Worm (Caenorhabditis elegans) whole organism, late embryonic: ENCODE measurements around the gene K08E4.2.

Experiments used
- ama-1 ChIP-seq: fragments of 150-350 bp; optimal IDR thresholded peaks from 2 replicates; lab custom pipeline; 2014
- ceh-2 ChIP-seq: sonication (generic microtip); optimal IDR thresholded peaks from 2 replicates; lab custom pipeline; 2016; ENCODE audit warnings: missing genotype, missing genetic modification characterization, missing compliant biosample characterization
- dmd-4 ChIP-seq: sonication (generic microtip); optimal IDR thresholded peaks from 2 replicates; lab custom pipeline; 2016; ENCODE audit warnings: borderline replicate concordance, missing genetic modification characterization, missing compliant biosample characterization
- elt-2 ChIP-seq: sonication (generic microtip); optimal IDR thresholded peaks from 2 replicates; lab custom pipeline; 2016; ENCODE audit warnings: missing genetic modification reagents, missing genetic modification characterization, missing compliant biosample characterization
- fkh-10 ChIP-seq: fragments of 150-350 bp; optimal IDR thresholded peaks from 2 replicates; lab custom pipeline; 2014; ENCODE audit warnings: missing biosample characterization, missing genetic modification reagents, missing genetic modification characterization
- gmeb-2 ChIP-seq: sonication (generic microtip); optimal IDR thresholded peaks from 2 replicates; lab custom pipeline; 2016; ENCODE audit warnings: missing genetic modification characterization, inconsistent platforms, missing compliant biosample characterization
- hlh-15 ChIP-seq: sonication (generic microtip); optimal IDR thresholded peaks from 2 replicates; lab custom pipeline; 2016; ENCODE audit warnings: missing genetic modification characterization, missing compliant biosample characterization
- nfya-1 ChIP-seq: sonication (generic microtip); optimal IDR thresholded peaks from 2 replicates; lab custom pipeline; 2017; ENCODE audit warnings: missing genetic modification characterization, mild to moderate bottlenecking, missing compliant biosample characterization, antibody characterized with exemption, moderate library complexity
- nhr-11 ChIP-seq: fragments of 150-350 bp; optimal IDR thresholded peaks from 2 replicates; lab custom pipeline; 2014; ENCODE audit warnings: missing biosample characterization, missing genetic modification characterization
- pha-4 ChIP-seq: fragments of 150-350 bp; optimal IDR thresholded peaks from 2 replicates; lab custom pipeline; 2018; ENCODE audit warnings: missing biosample characterization, missing genetic modification reagents, missing genetic modification characterization
- tbx-2 ChIP-seq: sonication (generic microtip); optimal IDR thresholded peaks from 2 replicates; lab custom pipeline; 2016; ENCODE audit warnings: missing genetic modification characterization, missing compliant biosample characterization
- unc-55 ChIP-seq: sonication (generic microtip); optimal IDR thresholded peaks from 2 replicates; lab custom pipeline; 2017; ENCODE audit warnings: missing biosample characterization, missing genetic modification reagents, missing genetic modification characterization
- unc-86 ChIP-seq: sonication (generic microtip); optimal IDR thresholded peaks from 2 replicates; lab custom pipeline; 2016; ENCODE audit warnings: missing genetic modification characterization, missing compliant biosample characterization

ce11 chrIV:12088898-12089297 is 32.4 kb upstream of the K08E4.2 start:
- TF ChIP-seq ceh-2 (tag; lab: Kevin White, UChicago) (no peak), ama-1 (lab: Kevin White, UChicago) (peak; percentile 73), pha-4 (no peak), dmd-4 (no peak), unc-86 (tag; lab: Kevin White, UChicago) (no peak), nhr-11 (tag; lab: Kevin White, UChicago) (no peak), gmeb-2 (tag; lab: Kevin White, UChicago) (no peak), hlh-15 (tag; lab: Kevin White, UChicago) (no peak), elt-2 (tag; lab: Kevin White, UChicago) (no peak), unc-55 (no peak), nfya-1 (peak; percentile 52), tbx-2 (tag; lab: Kevin White, UChicago) (no peak), fkh-10 (GFP tag; lab: Kevin White, UChicago) (no peak)
